Worm (Caenorhabditis elegans): ENCODE results near the gene T23B5.4.

- TF ChIP-seq lsy-2 (tag; optimal IDR thresholded peaks at IDR 0.05), result no peak
- TF ChIP-seq nhr-77 (tag; optimal IDR thresholded peaks at IDR 0.05), result no peak
- TF ChIP-seq zag-1 (tag; optimal IDR thresholded peaks at IDR 0.05), result no peak
- TF ChIP-seq lin-39 (tag; optimal IDR thresholded peaks at IDR 0.05), result no peak
- no peak for TF ChIP-seq F49E8.2 (tag; optimal IDR thresholded peaks at IDR 0.05; ENCODE audit: borderline replicate concordance)
- no peak for TF ChIP-seq nhr-11 (tag; optimal IDR thresholded peaks at IDR 0.05)
- no peak for TF ChIP-seq unc-62 (GFP tag; optimal IDR thresholded peaks at IDR 0.05 in 1 of 2)
- no peak for TF ChIP-seq unc-62 (tag; optimal IDR thresholded peaks at IDR 0.05)
- no peak for TF ChIP-seq lin-29 (GFP tag; IDR thresholded peaks at IDR 0.05)
- no peak for TF ChIP-seq pha-4 (GFP tag; IDR thresholded peaks at IDR 0.05)
- TF ChIP-seq pha-4 (tag; optimal IDR thresholded peaks at IDR 0.05), result no peak
- TF ChIP-seq mxl-2 (GFP tag; conservative IDR thresholded peaks at IDR 0.05), result no peak
- no peak for TF ChIP-seq dve-1 (tag; optimal IDR thresholded peaks at IDR 0.05; ENCODE audit: insufficient read depth)
- TF ChIP-seq D1046.2 (GFP tag; IDR thresholded peaks at IDR 0.05), result no peak
- no peak for TF ChIP-seq F44E2.7 (GFP tag; IDR thresholded peaks at IDR 0.05)
Measured at ce11 chrIV:12650597-12650996, 24.2 kb upstream of the T23B5.4 start.

All from whole organism, L4 larva.